Worm (Caenorhabditis elegans): ENCODE data around the gene T26C11.8.

T26C11.8 gene

ce11 chrX:1858616-1859015 lies 1.9 kb upstream of the T26C11.8 start (continued):
- TF ChIP-seq elt-2 (tag; optimal IDR thresholded peaks at IDR 0.05) (peak; percentile 15), mab-9 (GFP tag; IDR thresholded peaks at IDR 0.05) (no peak), nhr-85 (tag) (peak; percentile 60), lin-39 (tag; optimal IDR thresholded peaks at IDR 0.05) (no peak), hpl-2 (GFP tag; optimal IDR thresholded peaks at IDR 0.05) (no peak), elt-3 (tag; optimal IDR thresholded peaks at IDR 0.05) (peak in 2 of 6 experiments; percentile 6 to 12), C04F5.9 (tag; optimal IDR thresholded peaks at IDR 0.05) (peak; percentile 1), C34B4.2 (tag; optimal IDR thresholded peaks at IDR 0.05) (no peak), snpc-4 (tag; optimal IDR thresholded peaks at IDR 0.05) (no peak), xbp-1 (tag; optimal IDR thresholded peaks at IDR 0.05) (peak; percentile 57), lin-14 (GFP tag; optimal IDR thresholded peaks at IDR 0.05) (peak; percentile 36), unc-98 (GFP tag; IDR thresholded peaks at IDR 0.05) (0 out of 2 replicates have a peak, but pooled peaks have one; percentile 14), ceh-8 (GFP tag; optimal IDR thresholded peaks at IDR 0.05) (peak; percentile 64), unc-62 (GFP tag; optimal IDR thresholded peaks at IDR 0.05) (no peak), snu-23 (GFP tag; optimal IDR thresholded peaks at IDR 0.05) (peak; percentile 84), mef-2 (tag; optimal IDR thresholded peaks at IDR 0.05) (no peak), aly-2 (tag; optimal IDR thresholded peaks at IDR 0.05) (no peak), lin-35 (GFP tag; optimal IDR thresholded peaks at IDR 0.05) (peak; percentile 24 to 73), nhr-19 (GFP tag; conservative IDR thresholded peaks at IDR 0.05) (peak; percentile 73), tlp-1 (tag; optimal IDR thresholded peaks at IDR 0.05) (no peak), efl-3 (GFP tag; optimal IDR thresholded peaks at IDR 0.05) (no peak), isw-1 (GFP tag; IDR thresholded peaks at IDR 0.05) (peak; percentile 10; the same call in 1 of the 2 replicates), C16A3.4 (tag; optimal IDR thresholded peaks at IDR 0.05) (peak; percentile 24), pax-3 (tag; optimal IDR thresholded peaks at IDR 0.05) (peak; percentile 33), aha-1 (tag; optimal IDR thresholded peaks at IDR 0.05) (no peak), unc-30 (tag; optimal IDR thresholded peaks at IDR 0.05) (no peak), ztf-4 (tag; optimal IDR thresholded peaks at IDR 0.05) (no peak), nhr-12 (tag; optimal IDR thresholded peaks at IDR 0.05) (no peak), nhr-237 (tag; optimal IDR thresholded peaks at IDR 0.05) (no peak), blmp-1 (tag; optimal IDR thresholded peaks at IDR 0.05) (no peak), jun-1 (tag; optimal IDR thresholded peaks at IDR 0.05) (peak; percentile 50), lir-3 (tag; optimal IDR thresholded peaks at IDR 0.05; ENCODE audit: poor library complexity) (peak; percentile 15), nhr-11 (tag; optimal IDR thresholded peaks at IDR 0.05) (no peak), ama-1 (optimal IDR thresholded peaks at IDR 0.05) (no peak), grh-1 (GFP tag; IDR thresholded peaks at IDR 0.05) (peak; percentile 48), nhr-71 (tag; optimal IDR thresholded peaks at IDR 0.05) (no peak)

- TF ChIP-seq nhr-76 (tag; optimal IDR thresholded peaks at IDR 0.05) (no peak), sup-37 (GFP tag; optimal IDR thresholded peaks at IDR 0.05) (no peak), dsc-1 (tag; optimal IDR thresholded peaks at IDR 0.05) (no peak), nhr-12 (tag; optimal IDR thresholded peaks at IDR 0.05) (no peak), skn-1 (tag; optimal IDR thresholded peaks at IDR 0.05) (no peak), lin-35 (GFP tag; optimal IDR thresholded peaks at IDR 0.05) (no peak), xbp-1 (tag; optimal IDR thresholded peaks at IDR 0.05) (no peak), lin-15B (tag; optimal IDR thresholded peaks at IDR 0.05) (no peak), C04F5.9 (tag; optimal IDR thresholded peaks at IDR 0.05) (no peak), elt-2 (tag; optimal IDR thresholded peaks at IDR 0.05) (no peak), hlh-4 (tag; optimal IDR thresholded peaks at IDR 0.05) (no peak), nhr-20 (tag; optimal IDR thresholded peaks at IDR 0.05) (no peak), lsy-2 (tag; optimal IDR thresholded peaks at IDR 0.05) (no peak), pax-3 (tag; optimal IDR thresholded peaks at IDR 0.05) (no peak)
These were observed 4.4 kb downstream of the T26C11.8 start, which contains the start of gene tbx-41 for ce11 chrX:1864946-1865345. Gene tbx-41, plus strand, starts transcription at chrX:1865246.
